Fruit fly (Drosophila melanogaster): ENCODE data around the gene CG17600.

Gene CG17600

dm6 chrX:22514948-22515347, at the start of gene CG17600:
Gene CG17600, plus strand, starts transcription at chrX:22515197.
- no peak for TF ChIP-seq noc (tag; optimal IDR thresholded peaks at IDR 0.05)

dm6 chrX:22471819-22472218, 43.2 kb upstream of the CG17600 start, which contains the start of gene CG14613:
Gene CG14613, minus strand, starts transcription at chrX:22472021.
- no peak for TF ChIP-seq noc (tag; optimal IDR thresholded peaks at IDR 0.05)

- TF ChIP-seq noc (tag; optimal IDR thresholded peaks at IDR 0.05): no peak
Observed at dm6 chrX:22473520-22473919, 41.5 kb upstream of the CG17600 start, which contains the start of gene CG14618. Gene CG14618, plus strand, starts transcription at chrX:22473698.

DNA sequence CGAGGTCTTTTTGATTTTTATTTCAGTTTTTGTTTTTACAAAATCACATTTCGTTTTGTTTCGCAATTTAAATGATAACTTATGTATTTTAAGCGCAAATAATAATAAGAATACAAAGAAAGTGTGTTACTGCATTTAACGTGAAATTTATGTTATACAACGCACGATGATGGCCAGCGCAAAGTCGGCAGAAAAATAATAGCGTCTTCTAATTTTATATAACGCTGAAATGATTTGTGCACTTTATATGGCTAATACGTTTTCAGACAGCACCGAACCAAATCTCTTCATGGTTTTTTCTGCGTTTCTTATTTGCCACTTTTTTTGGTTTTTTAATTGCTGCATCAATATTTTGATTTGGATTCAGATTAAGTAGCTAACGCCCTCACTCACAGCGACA, 40.1 kb upstream of the CG17600 start:
- no peak for TF ChIP-seq noc (tag; optimal IDR thresholded peaks at IDR 0.05)

DNA sequence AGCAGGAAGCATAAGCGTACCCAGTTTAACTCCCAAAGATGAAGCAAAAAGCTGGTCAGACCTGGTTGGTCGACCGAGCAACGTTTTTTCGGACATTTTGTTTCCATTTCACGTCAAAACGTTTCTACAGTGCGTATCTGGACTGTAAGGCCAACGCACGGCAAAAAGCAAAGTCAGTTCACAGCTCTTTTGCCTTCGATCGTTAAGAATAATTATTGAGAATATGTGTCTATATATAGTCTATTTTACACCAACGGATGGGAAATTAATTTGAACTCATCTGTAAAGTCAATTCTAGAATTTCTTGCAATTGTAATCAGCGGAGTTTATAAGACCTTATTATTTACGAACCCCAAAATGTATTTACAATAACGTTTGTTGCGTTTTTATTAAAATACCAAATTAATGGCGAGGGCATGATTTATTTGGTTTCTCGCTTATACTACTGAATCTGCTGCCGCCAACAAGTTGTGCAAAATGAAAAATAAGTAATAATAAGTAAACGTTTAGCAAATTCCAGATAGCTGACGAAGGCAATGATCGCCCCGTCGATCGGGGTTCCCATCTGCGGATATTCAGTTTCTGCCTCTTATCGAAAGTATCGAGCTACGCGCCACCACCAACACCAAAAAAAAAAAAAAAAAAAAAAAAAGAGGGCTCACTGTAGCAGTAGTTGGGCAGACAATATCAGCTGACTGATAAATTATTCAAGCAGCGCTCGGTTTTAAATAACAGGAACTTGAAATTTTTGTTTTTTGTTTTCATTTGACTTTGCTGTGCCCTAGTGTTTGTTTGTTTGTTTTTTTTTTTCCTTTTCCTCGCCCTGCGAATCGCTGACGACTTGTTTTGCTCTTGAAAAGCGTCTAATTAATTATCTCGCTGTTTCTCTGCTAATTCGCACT, 37.1 kb upstream of the CG17600 start:
- TF ChIP-seq noc (tag; optimal IDR thresholded peaks at IDR 0.05): peak; percentile 44

DNA sequence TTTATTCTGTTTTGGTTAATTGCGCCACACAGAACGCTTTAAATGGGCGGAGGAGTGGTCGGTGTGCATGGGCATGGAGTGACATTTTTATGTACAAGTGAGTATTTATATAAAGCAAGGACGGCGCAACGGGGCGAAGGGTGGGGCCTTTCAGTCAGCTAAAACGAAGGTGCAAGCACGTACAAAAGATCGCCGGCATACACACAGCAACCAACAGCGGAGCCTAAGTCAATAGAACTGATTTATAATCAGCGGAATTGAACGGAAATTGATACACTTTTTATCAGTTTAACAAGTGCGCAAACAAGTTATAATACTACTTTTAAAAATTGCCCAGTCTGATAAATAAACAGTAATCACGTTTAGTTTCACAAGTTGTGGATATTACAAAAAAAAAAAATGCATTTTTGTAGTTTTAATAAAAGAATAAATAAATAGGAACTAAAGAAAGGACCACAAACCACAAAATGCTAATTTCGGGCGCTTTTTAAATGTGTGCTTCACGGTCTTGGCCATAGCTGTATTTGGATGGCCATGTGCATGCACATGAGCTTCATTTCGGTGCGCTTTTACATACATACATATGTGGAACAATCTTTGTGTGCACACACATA, 35.7 kb upstream of the CG17600 start:
- TF ChIP-seq noc (tag; optimal IDR thresholded peaks at IDR 0.05): no peak

DNA sequence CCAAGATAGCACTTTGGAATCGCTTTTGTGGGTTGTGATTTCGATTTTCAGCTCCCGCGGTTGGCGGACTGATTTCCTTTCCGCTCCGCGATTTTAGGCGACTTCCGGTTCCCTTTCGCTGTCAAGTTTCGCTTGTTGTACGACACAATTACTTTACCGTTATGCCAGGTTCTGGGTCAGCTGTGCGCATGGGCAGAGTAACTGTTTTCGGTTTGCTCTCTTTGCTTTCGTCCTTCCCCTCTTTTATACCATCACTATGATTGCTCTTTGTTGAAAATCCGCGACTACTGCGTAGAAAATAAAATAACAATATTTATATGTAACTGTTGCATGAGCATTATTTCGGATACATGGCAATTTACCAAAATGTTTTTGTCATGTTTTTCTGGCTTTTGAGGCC, 34.4 kb upstream of the CG17600 start:
- no peak for TF ChIP-seq noc (tag; optimal IDR thresholded peaks at IDR 0.05)

- no peak for TF ChIP-seq noc (tag; optimal IDR thresholded peaks at IDR 0.05)
Observed at dm6 chrX:22481131-22481530, 33.9 kb upstream of the CG17600 start.

dm6 chrX:22481860-22482544, 33.0 kb upstream of the CG17600 start, which contains the start of the genes Cp110 and CG12576:
Gene Cp110, plus strand, starts transcription at chrX:22482082.
Gene CG12576, minus strand, starts transcription at chrX:22482357.
- TF ChIP-seq noc (tag; optimal IDR thresholded peaks at IDR 0.05): no peak

DNA sequence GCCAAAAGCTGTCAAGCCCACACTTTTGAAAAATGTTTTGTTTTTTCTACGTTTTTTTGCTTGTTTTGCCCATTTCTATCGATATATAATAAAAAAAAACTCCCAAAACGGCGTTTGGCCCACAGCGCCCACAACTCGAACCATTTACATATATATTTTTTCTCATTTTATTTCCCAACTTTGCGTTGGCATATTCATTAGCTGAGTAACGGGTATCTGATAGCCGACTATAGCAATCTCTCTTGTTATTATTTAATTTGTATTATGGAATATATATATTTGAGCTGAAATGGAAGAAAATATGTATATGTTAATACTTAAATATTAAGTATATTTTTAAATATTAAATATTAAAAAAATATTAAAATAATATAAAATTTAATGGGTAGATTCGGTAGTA, 28.5 kb upstream of the CG17600 start:
- TF ChIP-seq noc (tag; optimal IDR thresholded peaks at IDR 0.05): no peak

- TF ChIP-seq noc (tag; optimal IDR thresholded peaks at IDR 0.05): no peak
Observed at dm6 chrX:22486919-22487634, 27.9 kb upstream of the CG17600 start.

DNA sequence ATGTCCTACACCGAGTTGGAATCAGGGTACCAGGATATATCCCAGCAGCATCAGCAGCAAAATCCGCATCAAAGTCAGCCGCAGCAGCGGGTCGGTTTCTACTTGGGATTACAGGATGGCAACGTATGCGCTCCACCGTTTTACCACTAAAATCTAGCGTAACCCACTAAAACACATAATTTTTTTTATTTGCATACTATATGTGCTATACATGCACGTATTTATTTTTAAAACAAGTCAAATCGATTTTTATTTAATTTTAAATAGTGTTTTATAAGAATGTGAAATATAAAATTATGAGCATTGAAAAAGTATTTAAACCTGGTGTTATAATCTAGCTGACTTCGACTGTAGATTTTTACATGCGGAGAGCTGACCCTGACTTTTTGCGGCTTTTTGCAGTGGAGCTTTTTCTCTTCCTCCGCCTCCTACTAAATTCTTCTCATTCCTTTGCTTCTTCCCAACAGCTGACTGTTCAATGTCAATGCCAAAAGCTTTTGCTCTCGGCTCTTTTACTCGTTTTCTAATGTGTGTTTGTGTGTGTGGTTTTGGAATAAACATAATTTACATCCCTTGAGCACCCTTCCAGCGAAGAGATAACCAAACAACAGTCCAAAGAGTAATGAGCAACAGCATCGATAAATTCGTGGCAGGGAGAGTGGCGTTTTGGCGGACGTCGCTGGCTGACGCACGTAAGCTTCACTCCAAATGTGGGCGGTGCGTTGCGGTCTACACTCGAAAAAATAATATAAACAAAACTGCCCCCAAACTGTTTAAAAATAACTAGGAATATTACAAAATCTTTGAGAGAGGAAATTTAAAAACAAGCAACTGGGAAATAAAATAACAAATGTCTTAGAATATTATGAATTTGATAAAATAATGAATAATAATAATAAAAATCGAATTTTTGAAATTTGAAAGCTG, 27.1 kb upstream of the CG17600 start:
- peak; percentile 2 for TF ChIP-seq noc (tag; optimal IDR thresholded peaks at IDR 0.05)

dm6 chrX:22490584-22490983, 24.4 kb upstream of the CG17600 start:
- no peak for TF ChIP-seq noc (tag; optimal IDR thresholded peaks at IDR 0.05)

dm6 chrX:22491028-22491769, 23.8 kb upstream of the CG17600 start:
- peak; percentile 84 for TF ChIP-seq noc (tag; optimal IDR thresholded peaks at IDR 0.05)
